Worm (Caenorhabditis elegans): ENCODE data around the gene cng-1.

- TF ChIP-seq tab-1 (GFP tag; IDR thresholded peaks at IDR 0.05) (no peak), flt-1 (GFP tag; IDR thresholded peaks at IDR 0.05) (no peak), ref-1 (GFP tag; conservative IDR thresholded peaks at IDR 0.05) (no peak), ztf-29 (GFP tag; IDR thresholded peaks at IDR 0.05) (no peak), T22C8.4 (GFP tag; IDR thresholded peaks at IDR 0.05) (no peak), klf-2 (GFP tag; conservative IDR thresholded peaks at IDR 0.05) (no peak), ztf-23 (GFP tag; IDR thresholded peaks at IDR 0.05) (no peak), cog-1 (tag; optimal IDR thresholded peaks at IDR 0.05) (no peak), med-1 (GFP tag; optimal IDR thresholded peaks at IDR 0.05; ENCODE audit: insufficient read depth) (no peak)
These were observed 35.0 kb downstream of the cng-1 start, which contains the start of gene irld-14 for ce11 chrV:14996236-14996635.

All from whole organism, midembryonic.